Fruit fly (Drosophila melanogaster) whole organism, embryonic: Measurements from ENCODE around the gene Zn72D.

ENCODE experiments used
- Adf1 ChIP-seq: fragments of 200-800 bp; sonication (Bioruptor generic); IDR thresholded peaks from 2 replicates; pipeline ENCODE4 v1.3.6; 2022; ENCODE audit warnings: missing biosample characterization, missing genetic modification characterization
- Antp ChIP-seq: fragments of 200-800 bp; sonication (Bioruptor generic); optimal IDR thresholded peaks from 3 replicates; lab custom pipeline; 2016; ENCODE audit warnings: missing biosample characterization, missing genetic modification characterization
- BEAF-32 ChIP-seq: fragments of 200-800 bp; sonication (Bioruptor generic); optimal IDR thresholded peaks from 3 replicates; lab custom pipeline; 2017; ENCODE audit warnings: missing biosample characterization, missing genetic modification characterization, mild to moderate bottlenecking, moderate library complexity, missing genetic modification reagents
- CG10209 ChIP-seq: fragments of 200-800 bp; sonication (Bioruptor generic); optimal IDR thresholded peaks from 3 replicates; lab custom pipeline; 2017; ENCODE audit warnings: missing biosample characterization, mild to moderate bottlenecking, missing genetic modification characterization, missing genetic modification reagents
- CG12155 ChIP-seq: fragments of 200-800 bp; sonication (Bioruptor generic); optimal IDR thresholded peaks from 3 replicates; lab custom pipeline; 2016; ENCODE audit warnings: missing biosample characterization, missing genetic modification characterization
- CG13424 ChIP-seq: fragments of 200-800 bp; sonication (Bioruptor generic); optimal IDR thresholded peaks from 2 replicates; lab custom pipeline; 2019; ENCODE audit warnings: missing biosample characterization, mild to moderate bottlenecking, missing genetic modification characterization, moderate library complexity
- CG13624 ChIP-seq: fragments of 200-800 bp; sonication (Bioruptor generic); optimal IDR thresholded peaks from 2 replicates; lab custom pipeline; 2016; ENCODE audit warnings: missing biosample characterization, missing genetic modification characterization
- CG14014 ChIP-seq: fragments of 200-800 bp; sonication (Bioruptor generic); IDR thresholded peaks from 2 replicates; pipeline ENCODE4 v1.3.6; 2022; ENCODE audit warnings: missing biosample characterization, missing genetic modification characterization
- CG14965 ChIP-seq: fragments of 200-800 bp; sonication (Bioruptor generic); optimal IDR thresholded peaks from 2 replicates; lab custom pipeline; 2016; ENCODE audit warnings: missing biosample characterization, missing genetic modification characterization, borderline replicate concordance
- CG15269 ChIP-seq: fragments of 200-800 bp; sonication (Bioruptor generic); optimal IDR thresholded peaks from 2 replicates; lab custom pipeline; 2018; ENCODE audit warnings: missing biosample characterization, mild to moderate bottlenecking, missing genetic modification characterization, moderate library complexity
- CG17359 ChIP-seq: fragments of 200-800 bp; sonication (Bioruptor generic); optimal IDR thresholded peaks from 3 replicates; lab custom pipeline; 2018; ENCODE audit warnings: missing biosample characterization, mild to moderate bottlenecking, missing genetic modification characterization, moderate library complexity
- CG1832 ChIP-seq: fragments of 200-800 bp; sonication (Bioruptor generic); optimal IDR thresholded peaks from 2 replicates; lab custom pipeline; 2017; ENCODE audit warnings: missing biosample characterization, mild to moderate bottlenecking, missing genetic modification characterization, inconsistent platforms
- CG2202 ChIP-seq: fragments of 200-800 bp; sonication (Bioruptor generic); optimal IDR thresholded peaks from 2 replicates; lab custom pipeline; 2018; ENCODE audit warnings: missing biosample characterization, mild to moderate bottlenecking, missing genetic modification characterization
- CG2875 ChIP-seq: fragments of 200-800 bp; sonication (Bioruptor generic); optimal IDR thresholded peaks from 2 replicates; lab custom pipeline; 2017; ENCODE audit warnings: missing biosample characterization, mild to moderate bottlenecking, missing genetic modification characterization, missing genetic modification reagents
- CG33213 ChIP-seq: fragments of 200-800 bp; sonication (Bioruptor generic); optimal IDR thresholded peaks from 3 replicates; lab custom pipeline; 2016; ENCODE audit warnings: missing biosample characterization, missing genetic modification characterization
- CG4328 ChIP-seq: fragments of 200-800 bp; sonication (Bioruptor generic); optimal IDR thresholded peaks from 3 replicates; lab custom pipeline; 2017; ENCODE audit warnings: missing biosample characterization, missing genetic modification reagents, missing genetic modification characterization
- CG6272 ChIP-seq: fragments of 200-800 bp; sonication (Bioruptor generic); IDR thresholded peaks from 2 replicates; pipeline ENCODE4 v1.3.6; 2022; ENCODE audit warnings: missing biosample characterization, missing genetic modification characterization
- CG8359 ChIP-seq: fragments of 200-800 bp; sonication (Bioruptor generic); optimal IDR thresholded peaks from 2 replicates; lab custom pipeline; 2017; ENCODE audit warnings: missing biosample characterization, mild to moderate bottlenecking, missing genetic modification characterization, borderline replicate concordance
- CG8924 ChIP-seq: fragments of 200-800 bp; optimal IDR thresholded peaks from 3 replicates; lab custom pipeline; 2019; ENCODE audit warnings: missing biosample characterization, mild to moderate bottlenecking, missing genetic modification characterization, moderate library complexity
- Chrac-16 ChIP-seq: fragments of 200-800 bp; sonication (Bioruptor generic); optimal IDR thresholded peaks from 3 replicates; lab custom pipeline; 2016; ENCODE audit warnings: missing biosample characterization, missing genetic modification characterization
- Drgx ChIP-seq: fragments of 200-800 bp; sonication (Bioruptor generic); IDR thresholded peaks from 2 replicates; pipeline ENCODE4 v1.3.6; 2022; ENCODE audit warnings: missing biosample characterization, missing genetic modification characterization
- Ets97D ChIP-seq: fragments of 200-800 bp; sonication (Bioruptor generic); optimal IDR thresholded peaks from 3 replicates; lab custom pipeline; 2016; ENCODE audit warnings: missing biosample characterization, missing genetic modification characterization
- Gsc ChIP-seq: fragments of 200-800 bp; sonication (Bioruptor generic); IDR thresholded peaks from 2 replicates; pipeline ENCODE4 v1.3.6; 2022; ENCODE audit warnings: missing biosample characterization, missing genetic modification characterization
- HLH54F ChIP-seq: fragments of 200-800 bp; sonication (Bioruptor generic); optimal IDR thresholded peaks from 3 replicates; lab custom pipeline; 2016; ENCODE audit warnings: missing biosample characterization, missing genetic modification characterization
- HmgZ ChIP-seq: fragments of 200-800 bp; sonication (Bioruptor generic); optimal IDR thresholded peaks from 2 replicates; lab custom pipeline; 2018; ENCODE audit warnings: missing biosample characterization, mild to moderate bottlenecking, missing genetic modification characterization
- Meics ChIP-seq: fragments of 200-800 bp; sonication (Bioruptor generic); optimal IDR thresholded peaks from 2 replicates; lab custom pipeline; 2017; ENCODE audit warnings: missing biosample characterization, mild to moderate bottlenecking, missing genetic modification characterization
- Neu2 ChIP-seq: fragments of 200-800 bp; sonication (Bioruptor generic); optimal IDR thresholded peaks from 3 replicates; lab custom pipeline; 2016; ENCODE audit warnings: missing biosample characterization, missing genetic modification characterization, borderline replicate concordance
- Nf-YB ChIP-seq: fragments of 200-800 bp; sonication (Bioruptor generic); optimal IDR thresholded peaks from 3 replicates; lab custom pipeline; 2019; ENCODE audit warnings: missing biosample characterization, mild to moderate bottlenecking, missing genetic modification characterization, moderate library complexity
- Ravus ChIP-seq: fragments of 200-800 bp; sonication (Bioruptor generic); IDR thresholded peaks from 2 replicates; pipeline ENCODE4 v1.3.6; 2022; ENCODE audit warnings: missing biosample characterization, missing genetic modification characterization
- Stat92E ChIP-seq, 3 experiments: fragments of >200 bp in 2 of 3; fragments of 200-800 bp in 1 of 3; sonication (Bioruptor generic) in 1 of 3; optimal IDR thresholded peaks; 2 replicates each; lab custom pipeline; 2017 to 2019; ENCODE audit warnings: missing biosample characterization in 3 of 3, missing genetic modification characterization in 3 of 3, mild to moderate bottlenecking in 1 of 3, moderate library complexity in 1 of 3
- YL-1 ChIP-seq: fragments of 200-800 bp; sonication (Bioruptor generic); optimal IDR thresholded peaks from 3 replicates; lab custom pipeline; 2017; ENCODE audit warnings: missing biosample characterization, mild to moderate bottlenecking, missing genetic modification characterization
- abd-A ChIP-seq: fragments of 200-800 bp; sonication (Bioruptor generic); optimal IDR thresholded peaks from 3 replicates; lab custom pipeline; 2019; ENCODE audit warnings: missing biosample characterization, mild to moderate bottlenecking, missing genetic modification characterization, moderate library complexity
- ap ChIP-seq: fragments of 200-800 bp; sonication (Bioruptor generic); IDR thresholded peaks from 2 replicates; pipeline ENCODE4 v1.3.6; 2022; ENCODE audit warnings: missing biosample characterization, missing genetic modification characterization
- bsh ChIP-seq, 2 experiments: fragments of 200-800 bp; sonication (Bioruptor generic); optimal IDR thresholded peaks; 2 replicates each; lab custom pipeline; 2017 to 2018; ENCODE audit warnings: mild to moderate bottlenecking in 2 of 2, missing biosample characterization in 2 of 2, missing genetic modification characterization in 2 of 2, moderate library complexity in 1 of 2
- btn ChIP-seq: fragments of 200-800 bp; sonication (Bioruptor generic); optimal IDR thresholded peaks from 2 replicates; lab custom pipeline; 2016; ENCODE audit warnings: missing biosample characterization, missing genetic modification characterization
- cato ChIP-seq: fragments of 200-800 bp; sonication (Bioruptor generic); optimal IDR thresholded peaks from 2 replicates; lab custom pipeline; 2016; ENCODE audit warnings: missing biosample characterization, missing genetic modification characterization, borderline replicate concordance
- emc ChIP-seq: fragments of 200-800 bp; sonication (Bioruptor generic); optimal IDR thresholded peaks from 2 replicates; lab custom pipeline; 2016; ENCODE audit warnings: missing biosample characterization, missing genetic modification characterization
- fu2 ChIP-seq: fragments of 200-800 bp; sonication (Bioruptor generic); optimal IDR thresholded peaks from 2 replicates; lab custom pipeline; 2016; ENCODE audit warnings: missing biosample characterization, missing genetic modification characterization
- gem ChIP-seq: fragments of 200-800 bp; sonication (Bioruptor generic); optimal IDR thresholded peaks from 2 replicates; lab custom pipeline; 2019; ENCODE audit warnings: missing biosample characterization, mild to moderate bottlenecking, missing genetic modification characterization, moderate library complexity
- hbn ChIP-seq: fragments of 200-800 bp; sonication (Bioruptor generic); IDR thresholded peaks from 2 replicates; pipeline ENCODE4 v1.3.6; 2022; ENCODE audit warnings: missing biosample characterization, missing genetic modification characterization; ENCODE audit not compliant: partially characterized antibody
- jigr1 ChIP-seq: fragments of 200-800 bp; sonication (Bioruptor generic); IDR thresholded peaks from 3 replicates; pipeline ENCODE4 v1.3.6; 2022; ENCODE audit warnings: missing biosample characterization, missing genetic modification characterization
- lilli ChIP-seq: fragments of 200-800 bp; sonication (Bioruptor generic); optimal IDR thresholded peaks from 3 replicates; lab custom pipeline; 2016; ENCODE audit warnings: missing biosample characterization, missing genetic modification characterization
- nerfin-2 ChIP-seq: fragments of 200-800 bp; sonication (Bioruptor generic); IDR thresholded peaks from 2 replicates; pipeline ENCODE4 v1.3.6; 2022; ENCODE audit warnings: missing biosample characterization, missing genetic modification characterization; ENCODE audit not compliant: partially characterized antibody
- nmo ChIP-seq: fragments of 200-800 bp; sonication (Bioruptor generic); optimal IDR thresholded peaks from 2 replicates; lab custom pipeline; 2018; ENCODE audit warnings: missing biosample characterization, mild to moderate bottlenecking, missing genetic modification characterization, moderate library complexity
- sc ChIP-seq, 3 experiments: fragments of >200 bp in 2 of 3; fragments of 200-800 bp in 1 of 3; sonication (Bioruptor generic) in 1 of 3; optimal IDR thresholded peaks; 2 replicates in 2 of 3; 3 replicates in 1 of 3; lab custom pipeline; 2017; ENCODE audit warnings: mild to moderate bottlenecking in 1 of 3, missing biosample characterization in 1 of 3, missing genetic modification characterization in 1 of 3, missing genetic modification reagents in 1 of 3
- toy ChIP-seq: fragments of 200-800 bp; sonication (Bioruptor generic); IDR thresholded peaks from 2 replicates; pipeline ENCODE4 v1.3.6; 2022; ENCODE audit warnings: missing biosample characterization, missing genetic modification characterization
- unpg ChIP-seq: fragments of 200-800 bp; sonication (Bioruptor generic); optimal IDR thresholded peaks from 3 replicates; lab custom pipeline; 2018; ENCODE audit warnings: missing biosample characterization, mild to moderate bottlenecking, missing genetic modification characterization, moderate library complexity
- zfh2 ChIP-seq: fragments of 200-800 bp; sonication (Bioruptor generic); optimal IDR thresholded peaks from 2 replicates; lab custom pipeline; 2016; ENCODE audit warnings: missing biosample characterization, missing genetic modification characterization

Zn72D gene

DNA sequence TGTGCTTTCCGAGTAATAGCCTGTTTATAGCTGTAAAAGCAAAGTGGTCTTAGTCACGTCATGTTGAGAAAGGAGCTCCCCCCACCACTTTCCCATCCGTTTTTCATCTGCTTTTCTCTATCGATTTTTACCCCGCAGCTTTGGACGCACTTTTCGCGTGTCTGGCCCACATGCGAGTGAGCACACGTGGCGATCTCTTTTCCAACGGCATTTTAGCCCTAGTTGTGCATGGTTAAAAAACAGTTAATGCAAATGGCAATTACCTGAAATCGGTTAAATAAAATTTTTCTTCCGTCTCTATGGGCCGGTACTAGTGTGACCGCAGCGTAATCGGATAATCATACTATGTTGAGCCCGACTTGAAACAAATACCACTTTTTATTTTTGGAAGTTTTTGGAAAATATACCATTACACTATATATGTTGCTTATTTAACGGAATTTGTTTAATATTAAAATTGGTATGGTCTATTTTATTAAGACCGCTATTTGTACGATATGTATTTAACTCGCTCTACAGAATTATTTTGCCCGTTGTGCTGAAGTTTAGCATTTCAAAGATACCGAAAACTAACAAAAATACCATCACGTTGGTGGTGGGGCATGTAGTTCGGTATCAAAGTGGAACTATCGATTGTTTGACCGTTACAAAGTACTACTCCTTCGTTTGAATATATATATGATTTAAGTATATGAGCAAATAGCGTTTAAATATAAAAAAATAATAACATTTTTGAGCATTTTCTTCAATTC is at the start of gene Zn72D (continued):
- TF ChIP-seq CG15269 (tag; lab: Kevin White, UChicago): no peak
- TF ChIP-seq HmgZ (tag; lab: Kevin White, UChicago): no peak
- no peak for TF ChIP-seq jigr1 (GFP tag; lab: Robert Waterston, UW)
- TF ChIP-seq YL-1 (GFP tag; lab: Kevin White, UChicago): peak; percentile 75
- no peak for TF ChIP-seq Ravus
- TF ChIP-seq toy (GFP tag; lab: Robert Waterston, UW): no peak
- TF ChIP-seq BEAF-32: peak; percentile 69
- no peak for TF ChIP-seq CG1832 (GFP tag; lab: Kevin White, UChicago)
- TF ChIP-seq CG14965 (GFP tag; lab: Kevin White, UChicago): no peak
- no peak for TF ChIP-seq CG2202 (tag; lab: Kevin White, UChicago)
- TF ChIP-seq nmo (GFP tag; lab: Kevin White, UChicago): no peak
- TF ChIP-seq fu2: no peak
- no peak for TF ChIP-seq CG33213
- peak; percentile 21 for TF ChIP-seq Ets97D (GFP tag; lab: Kevin White, UChicago)
- no peak for TF ChIP-seq abd-A (tag; lab: Kevin White, UChicago)
- no peak for TF ChIP-seq Neu2 (GFP tag; lab: Kevin White, UChicago)
- TF ChIP-seq CG13424 (tag; lab: Kevin White, UChicago): no peak
- no peak for TF ChIP-seq btn (GFP tag; lab: Kevin White, UChicago)
- no peak for TF ChIP-seq CG6272 (GFP tag; lab: Robert Waterston, UW)
- TF ChIP-seq hbn: no peak
- TF ChIP-seq Stat92E (GFP tag; optimal IDR thresholded peaks at IDR 0.05; lab: Kevin White, UChicago): peak in 1 of 3 experiments; percentile 11
- no peak for TF ChIP-seq Antp (GFP tag; lab: Kevin White, UChicago)
- TF ChIP-seq CG12155 (GFP tag; lab: Kevin White, UChicago): no peak
- no peak for TF ChIP-seq CG14014
- TF ChIP-seq HLH54F (GFP tag; lab: Kevin White, UChicago): no peak
- TF ChIP-seq Drgx (GFP tag; lab: Robert Waterston, UW): no peak
- no peak for TF ChIP-seq Nf-YB (GFP tag; lab: Kevin White, UChicago)
- no peak for TF ChIP-seq cato (GFP tag; lab: Kevin White, UChicago)
- no peak for TF ChIP-seq CG8924 (tag; lab: Kevin White, UChicago)
- TF ChIP-seq lilli (GFP tag; lab: Kevin White, UChicago): no peak
- no peak for TF ChIP-seq Chrac-16
- TF ChIP-seq unpg (GFP tag; lab: Kevin White, UChicago): no peak
- TF ChIP-seq CG8359: no peak
- no peak for TF ChIP-seq gem
- no peak for TF ChIP-seq sc (optimal IDR thresholded peaks at IDR 0.05; lab: Kevin White, UChicago)
- no peak for TF ChIP-seq sc (GFP tag; optimal IDR thresholded peaks at IDR 0.05; lab: Kevin White, UChicago)
- TF ChIP-seq Meics (GFP tag; lab: Kevin White, UChicago): no peak
- no peak for TF ChIP-seq CG13624 (GFP tag; lab: Kevin White, UChicago)
- no peak for TF ChIP-seq Gsc (GFP tag; lab: Robert Waterston, UW)
- no peak for TF ChIP-seq CG4328 (GFP tag; lab: Kevin White, UChicago)
- peak in 1 of 2 experiments; percentile 31 for TF ChIP-seq bsh (GFP tag; optimal IDR thresholded peaks at IDR 0.05; lab: Kevin White, UChicago)
- peak; percentile 24 for TF ChIP-seq zfh2 (GFP tag; lab: Kevin White, UChicago)
- TF ChIP-seq nerfin-2: no peak
- TF ChIP-seq CG2875 (GFP tag; lab: Kevin White, UChicago): no peak
- TF ChIP-seq emc (GFP tag; lab: Kevin White, UChicago): no peak
- no peak for TF ChIP-seq ap
- TF ChIP-seq CG17359 (tag; lab: Kevin White, UChicago): no peak
- TF ChIP-seq Adf1 (GFP tag; lab: Robert Waterston, UW): no peak
- TF ChIP-seq CG10209 (GFP tag; lab: Kevin White, UChicago): no peak
